Worm (Caenorhabditis elegans) whole organism, L4 larva: ENCODE measurements around the gene twk-11.

Experiments
- F10B5.3 ChIP-seq: sonication (generic microtip); optimal IDR thresholded peaks from 2 replicates; lab custom pipeline; 2016; ENCODE audit warnings: mild to moderate bottlenecking, missing genetic modification characterization, missing compliant biosample characterization
- F26F4.8 ChIP-seq: fragments of 200-800 bp; sonication (Bioruptor generic); conservative IDR thresholded peaks from 2 replicates; pipeline ENCODE4 v1.3.6; 2022; ENCODE audit warnings: missing genetic modification characterization, missing compliant biosample characterization
- F49E8.2 ChIP-seq: sonication (generic microtip); optimal IDR thresholded peaks from 2 replicates; lab custom pipeline; 2016; ENCODE audit warnings: missing compliant biosample characterization, mild to moderate bottlenecking, missing genetic modification characterization, borderline replicate concordance
- R02D3.7 ChIP-seq: fragments of 150-350 bp; sonication (generic microtip); optimal IDR thresholded peaks from 3 replicates; lab custom pipeline; 2014; ENCODE audit warnings: missing biosample characterization, missing genetic modification characterization
- T20F7.1 ChIP-seq: fragments of 200-800 bp; sonication (Bioruptor generic); optimal IDR thresholded peaks from 2 replicates; lab custom pipeline; 2018; ENCODE audit warnings: mild to moderate bottlenecking, missing genetic modification characterization, missing compliant biosample characterization
- T26A8.4 ChIP-seq: fragments of 200-800 bp; sonication (Bioruptor generic); IDR thresholded peaks from 2 replicates; pipeline ENCODE4 v1.3.6; 2022; ENCODE audit warnings: missing genetic modification characterization, missing compliant biosample characterization
- Y105C5A.15 ChIP-seq: fragments of 200-800 bp; sonication (Bioruptor generic); IDR thresholded peaks from 2 replicates; pipeline ENCODE4 v1.3.6; 2022; ENCODE audit warnings: missing genetic modification characterization, missing compliant biosample characterization
- Y48G9A.11 ChIP-seq: fragments of 200-800 bp; sonication (Bioruptor generic); IDR thresholded peaks from 2 replicates; pipeline ENCODE4 v1.3.6; 2022; ENCODE audit warnings: missing genetic modification reagents, missing genetic modification characterization, missing compliant biosample characterization
- ZK337.2 ChIP-seq: fragments of 200-800 bp; sonication (Bioruptor generic); IDR thresholded peaks from 2 replicates; pipeline ENCODE4 v1.3.6; 2022; ENCODE audit warnings: missing genetic modification reagents, missing genetic modification characterization, missing compliant biosample characterization
- aly-2 ChIP-seq: sonication (generic microtip); optimal IDR thresholded peaks from 2 replicates; lab custom pipeline; 2018; ENCODE audit warnings: missing biosample characterization, missing genetic modification characterization
- ama-1 ChIP-seq: fragments of 150-350 bp; optimal IDR thresholded peaks from 2 replicates; lab custom pipeline; 2014; ENCODE audit warnings: inconsistent platforms, mixed read lengths
- arid-1 ChIP-seq: fragments of 200-800 bp; sonication (Bioruptor generic); conservative IDR thresholded peaks from 2 replicates; pipeline ENCODE4 v1.3.6; 2022; ENCODE audit warnings: missing genetic modification reagents, missing genetic modification characterization, missing compliant biosample characterization
- ceh-20 ChIP-seq: fragments of 200-800 bp; sonication (Bioruptor generic); IDR thresholded peaks from 2 replicates; pipeline ENCODE4 v1.3.6; 2022; ENCODE audit warnings: missing genetic modification reagents, missing genetic modification characterization, missing compliant biosample characterization
- ceh-28 ChIP-seq: fragments of 150-350 bp; optimal IDR thresholded peaks from 2 replicates; lab custom pipeline; 2014; ENCODE audit warnings: missing biosample characterization, missing genetic modification reagents, missing genetic modification characterization
- ceh-32 ChIP-seq: sonication (generic microtip); optimal IDR thresholded peaks from 2 replicates; lab custom pipeline; 2016; ENCODE audit warnings: mild to moderate bottlenecking, missing genetic modification characterization, missing compliant biosample characterization; ENCODE audit not compliant: poor library complexity
- ces-1 ChIP-seq: fragments of 150-350 bp; sonication (generic microtip); optimal IDR thresholded peaks from 4 replicates; lab custom pipeline; 2014; ENCODE audit warnings: missing biosample characterization, missing genetic modification reagents, missing genetic modification characterization
- ctbp-1 ChIP-seq: fragments of 200-800 bp; sonication (Bioruptor generic); IDR thresholded peaks from 2 replicates; pipeline ENCODE4 v1.3.6; 2022; ENCODE audit warnings: missing genetic modification reagents, missing genetic modification characterization, missing compliant biosample characterization
- daf-12 ChIP-seq: fragments of 150-350 bp; optimal IDR thresholded peaks from 2 replicates; lab custom pipeline; 2014; ENCODE audit warnings: missing biosample characterization, missing genetic modification reagents, missing genetic modification characterization
- daf-16 ChIP-seq, 3 experiments: sonication (generic microtip); optimal IDR thresholded peaks; 2 replicates each; lab custom pipeline; 2016 to 2017; ENCODE audit warnings: missing genetic modification characterization in 3 of 3, missing genetic modification reagents in 3 of 3, mild to moderate bottlenecking in 2 of 3, missing compliant biosample characterization in 2 of 3, missing biosample characterization in 1 of 3, moderate library complexity in 1 of 3
- dmd-9 ChIP-seq: fragments of 200-800 bp; sonication (Bioruptor generic); IDR thresholded peaks from 2 replicates; pipeline ENCODE4 v1.3.6; 2022; ENCODE audit warnings: missing genetic modification reagents, missing genetic modification characterization, missing compliant biosample characterization
- egl-43 ChIP-seq: fragments of 200-800 bp; sonication (Bioruptor generic); IDR thresholded peaks from 2 replicates; pipeline ENCODE4 v1.3.6; 2022; ENCODE audit warnings: missing genetic modification reagents, missing genetic modification characterization, missing compliant biosample characterization
- hlh-11 ChIP-seq: fragments of 200-800 bp; sonication (Bioruptor generic); optimal IDR thresholded peaks from 2 replicates; lab custom pipeline; 2018; ENCODE audit warnings: mild to moderate bottlenecking, missing genetic modification characterization, missing compliant biosample characterization
- hmg-1.1 ChIP-seq: fragments of 200-800 bp; sonication (Bioruptor generic); IDR thresholded peaks from 2 replicates; pipeline ENCODE4 v1.3.6; 2022; ENCODE audit warnings: missing genetic modification reagents, missing genetic modification characterization, missing compliant biosample characterization
- lin-13 ChIP-seq: fragments of 150-350 bp; optimal IDR thresholded peaks from 2 replicates; lab custom pipeline; 2014; ENCODE audit warnings: missing biosample characterization, missing genetic modification reagents, missing genetic modification characterization
- lin-15B ChIP-seq: fragments of 150-350 bp; sonication (generic microtip); optimal IDR thresholded peaks from 3 replicates; lab custom pipeline; 2014; ENCODE audit warnings: missing biosample characterization, missing genetic modification characterization
- lin-29 ChIP-seq: fragments of 200-800 bp; sonication (Bioruptor generic); IDR thresholded peaks from 2 replicates; pipeline ENCODE4 v1.3.6; 2022; ENCODE audit warnings: missing genetic modification reagents, missing genetic modification characterization, missing compliant biosample characterization
- lir-3 ChIP-seq: sonication (generic microtip); optimal IDR thresholded peaks from 2 replicates; lab custom pipeline; 2016; ENCODE audit warnings: mild to moderate bottlenecking, missing genetic modification characterization, missing compliant biosample characterization
- lsy-2 ChIP-seq, 2 experiments: fragments of 150-350 bp in 1 of 2; sonication (generic microtip) in 1 of 2; optimal IDR thresholded peaks; 2 replicates each; lab custom pipeline; 2014 to 2017; ENCODE audit warnings: missing biosample characterization in 2 of 2, missing genetic modification characterization in 2 of 2
- mdt-29 ChIP-seq: fragments of 200-800 bp; sonication (Bioruptor generic); IDR thresholded peaks from 2 replicates; pipeline ENCODE4 v1.3.6; 2022; ENCODE audit warnings: missing genetic modification reagents, missing genetic modification characterization, missing compliant biosample characterization
- mxl-3 ChIP-seq: fragments of 200-800 bp; sonication (Bioruptor generic); optimal IDR thresholded peaks from 2 replicates; lab custom pipeline; 2018; ENCODE audit warnings: mild to moderate bottlenecking, missing genetic modification characterization, missing compliant biosample characterization
- nhr-10 ChIP-seq: fragments of 150-350 bp; optimal IDR thresholded peaks from 2 replicates; lab custom pipeline; 2014; ENCODE audit warnings: missing biosample characterization, missing genetic modification characterization
- nhr-42 ChIP-seq: fragments of 200-800 bp; sonication (Bioruptor generic); IDR thresholded peaks from 2 replicates; pipeline ENCODE4 v1.3.6; 2022; ENCODE audit warnings: missing genetic modification characterization, missing compliant biosample characterization
- nhr-48 ChIP-seq: sonication (generic microtip); optimal IDR thresholded peaks from 2 replicates; lab custom pipeline; 2016; ENCODE audit warnings: mild to moderate bottlenecking, missing genetic modification characterization, missing compliant biosample characterization
- nhr-6 ChIP-seq: fragments of 150-350 bp; optimal IDR thresholded peaks from 2 replicates; lab custom pipeline; 2014; ENCODE audit warnings: missing biosample characterization, missing genetic modification characterization
- pha-4 ChIP-seq, 2 experiments: fragments of 150-350 bp in 1 of 2; fragments of 200-800 bp in 1 of 2; sonication (Bioruptor generic) in 1 of 2; IDR thresholded peaks in 1 of 2; optimal IDR thresholded peaks in 1 of 2; 2 replicates each; pipeline versions ENCODE4 v1.3.6 to Lab custom; 2014 to 2022; ENCODE audit warnings: missing genetic modification characterization in 2 of 2, missing genetic modification reagents in 2 of 2, missing biosample characterization in 1 of 2, missing compliant biosample characterization in 1 of 2
- rbr-2 ChIP-seq: sonication (generic microtip); optimal IDR thresholded peaks from 2 replicates; lab custom pipeline; 2016; ENCODE audit warnings: missing genotype, missing genetic modification characterization, missing compliant biosample characterization
- sdz-12 ChIP-seq: fragments of 200-800 bp; sonication (Bioruptor generic); optimal IDR thresholded peaks from 2 replicates; lab custom pipeline; 2018; ENCODE audit warnings: mild to moderate bottlenecking, missing genetic modification characterization, missing compliant biosample characterization
- set-16 ChIP-seq: fragments of 200-800 bp; sonication (Bioruptor generic); IDR thresholded peaks from 2 replicates; pipeline ENCODE4 v1.3.6; 2022; ENCODE audit warnings: missing genetic modification reagents, missing genetic modification characterization, missing compliant biosample characterization
- snpc-4 ChIP-seq: fragments of 150-350 bp; optimal IDR thresholded peaks from 2 replicates; lab custom pipeline; 2014; ENCODE audit warnings: missing biosample characterization, missing genetic modification characterization
- tra-1 ChIP-seq: fragments of 200-800 bp; sonication (Bioruptor generic); IDR thresholded peaks from 2 replicates; pipeline ENCODE4 v1.3.6; 2022; ENCODE audit warnings: missing genetic modification reagents, missing genetic modification characterization, missing compliant biosample characterization
- unc-130 ChIP-seq: sonication (generic microtip); optimal IDR thresholded peaks from 2 replicates; lab custom pipeline; 2016; ENCODE audit warnings: missing genetic modification reagents, missing genetic modification characterization, missing compliant biosample characterization
- unc-62 ChIP-seq, 3 experiments: fragments of 150-350 bp in 1 of 3; sonication (generic microtip); optimal IDR thresholded peaks in 2 of 3; peaks in 1 of 3; 1 replicate in 1 of 3; 2 replicates in 2 of 3; lab custom pipeline; 2014 to 2017; ENCODE audit warnings: missing biosample characterization in 3 of 3, missing genetic modification characterization in 3 of 3, missing genetic modification reagents in 3 of 3, missing genotype in 1 of 3
- zag-1 ChIP-seq: fragments of 150-350 bp; optimal IDR thresholded peaks from 2 replicates; lab custom pipeline; 2014; ENCODE audit warnings: missing biosample characterization, missing genetic modification characterization
- zfp-3 ChIP-seq: fragments of 200-800 bp; sonication (Bioruptor generic); conservative IDR thresholded peaks from 2 replicates; pipeline ENCODE4 v1.3.6; 2022; ENCODE audit warnings: missing genetic modification reagents, missing genetic modification characterization, missing compliant biosample characterization
- zip-2 ChIP-seq: fragments of 150-350 bp; optimal IDR thresholded peaks from 2 replicates; lab custom pipeline; 2014; ENCODE audit warnings: missing biosample characterization, missing genetic modification characterization

Gene twk-11

ce11 chrV:6989626-6990138 is 46.7 kb downstream of the twk-11 start, which contains the start of gene nhr-140:
Gene nhr-140 (minus strand): TSS chrV:6989676.
- TF ChIP-seq unc-62 (GFP tag; optimal IDR thresholded peaks at IDR 0.05 in 1 of 2; lab: Kevin White, UChicago): peak in 1 of 2 experiments; percentile 83
- no peak for TF ChIP-seq unc-62 (tag; optimal IDR thresholded peaks at IDR 0.05; lab: Kevin White, UChicago)
- no peak for TF ChIP-seq dmd-9 (GFP tag; lab: Robert Waterston, UW)
- TF ChIP-seq Y105C5A.15 (GFP tag; lab: Robert Waterston, UW): no peak

- TF ChIP-seq egl-43: no peak
- TF ChIP-seq daf-12 (tag; lab: Kevin White, UChicago): no peak
- no peak for TF ChIP-seq mdt-29
- no peak for TF ChIP-seq zip-2 (tag; lab: Kevin White, UChicago)
- no peak for TF ChIP-seq nhr-6 (tag; lab: Kevin White, UChicago)
- TF ChIP-seq F49E8.2 (tag; lab: Kevin White, UChicago): no peak
- TF ChIP-seq R02D3.7: no peak
- TF ChIP-seq ama-1 (lab: Kevin White, UChicago): no peak
- TF ChIP-seq daf-16 (GFP tag; optimal IDR thresholded peaks at IDR 0.05; lab: Kevin White, UChicago): no peak
- no peak for TF ChIP-seq daf-16 (tag; optimal IDR thresholded peaks at IDR 0.05; lab: Kevin White, UChicago)
- TF ChIP-seq nhr-42: no peak
- no peak for TF ChIP-seq nhr-10
- no peak for TF ChIP-seq T20F7.1 (GFP tag; lab: Kevin White, UChicago)
- no peak for TF ChIP-seq F10B5.3
- no peak for TF ChIP-seq aly-2 (tag; lab: Kevin White, UChicago)
- TF ChIP-seq ceh-32 (tag; lab: Kevin White, UChicago): no peak
- TF ChIP-seq hlh-11: no peak
- no peak for TF ChIP-seq zfp-3 (GFP tag; lab: Robert Waterston, UW)
- TF ChIP-seq rbr-2: no peak
- no peak for TF ChIP-seq arid-1 (GFP tag; lab: Robert Waterston, UW)
- no peak for TF ChIP-seq ces-1 (GFP tag; lab: Kevin White, UChicago)
- TF ChIP-seq, all 104 proteins: peak for 0
Measured at ce11 chrV:6987673-6988072, 48.7 kb downstream of the twk-11 start, which contains the start of gene nhr-139. Gene nhr-139 (minus strand): TSS chrV:6987773.

- TF ChIP-seq lin-13 (no peak), set-16 (no peak), lir-3 (tag; lab: Kevin White, UChicago) (no peak), unc-62 (GFP tag; optimal IDR thresholded peaks at IDR 0.05 in 1 of 2; lab: Kevin White, UChicago) (no peak), unc-62 (tag; optimal IDR thresholded peaks at IDR 0.05; lab: Kevin White, UChicago) (no peak), hmg-1.1 (no peak), ces-1 (GFP tag; lab: Kevin White, UChicago) (no peak), sdz-12 (GFP tag; lab: Kevin White, UChicago) (no peak), tra-1 (GFP tag; lab: Robert Waterston, UW) (no peak), ZK337.2 (GFP tag; lab: Robert Waterston, UW) (no peak), ceh-20 (GFP tag; lab: Robert Waterston, UW) (no peak), lsy-2 (tag; optimal IDR thresholded peaks at IDR 0.05; lab: Kevin White, UChicago) (no peak), mxl-3 (GFP tag; lab: Kevin White, UChicago) (no peak), Y48G9A.11 (GFP tag; lab: Robert Waterston, UW) (no peak), snpc-4 (tag; lab: Kevin White, UChicago) (no peak)
Measured at ce11 chrV:6985943-6986342, 50.4 kb downstream of the twk-11 start, which contains the start of gene nhr-163. Gene nhr-163 (minus strand): TSS chrV:6986043.

- TF ChIP-seq T26A8.4 (GFP tag; lab: Robert Waterston, UW) (no peak), F49E8.2 (tag; lab: Kevin White, UChicago) (no peak), nhr-48 (tag; lab: Kevin White, UChicago) (no peak), lin-15B (no peak), daf-12 (tag; lab: Kevin White, UChicago) (no peak), zip-2 (tag; lab: Kevin White, UChicago) (no peak), unc-130 (GFP tag; lab: Kevin White, UChicago) (no peak), zag-1 (tag; lab: Kevin White, UChicago) (no peak), lin-29 (GFP tag; lab: Robert Waterston, UW) (no peak), ctbp-1 (GFP tag; lab: Robert Waterston, UW) (no peak), mdt-29 (no peak), pha-4 (GFP tag; IDR thresholded peaks at IDR 0.05; lab: Robert Waterston, UW) (no peak), pha-4 (tag; optimal IDR thresholded peaks at IDR 0.05; lab: Kevin White, UChicago) (no peak), ceh-28 (tag; lab: Kevin White, UChicago) (no peak), F26F4.8 (GFP tag; lab: Robert Waterston, UW) (no peak)
Measured at ce11 chrV:6982813-6983212, 53.6 kb downstream of the twk-11 start, which contains the start of gene nhr-161. Gene nhr-161 (minus strand): TSS chrV:6982913.
